Worm (Caenorhabditis elegans): Measurements from ENCODE around the gene pos-1.

DNA sequence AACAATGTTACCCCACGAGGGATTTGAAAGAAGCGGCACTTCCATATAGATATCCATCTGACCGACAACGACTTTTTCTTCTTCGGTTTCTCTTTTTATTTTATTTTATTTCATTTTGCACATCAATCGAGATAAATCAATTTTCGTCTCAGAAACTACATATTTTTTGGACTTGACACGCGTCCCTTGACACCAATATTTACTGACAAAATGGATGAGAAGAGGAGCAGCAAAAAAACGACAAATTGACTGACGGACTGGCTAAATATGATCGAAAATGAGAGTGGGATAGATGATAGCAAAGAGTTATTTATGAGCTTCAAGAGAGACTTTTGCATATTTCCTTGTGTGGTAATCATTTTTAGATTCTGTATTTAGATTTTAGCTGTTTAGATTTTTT lies 23.5 kb downstream of the pos-1 start:
- TF ChIP-seq snu-23 (GFP tag; optimal IDR thresholded peaks at IDR 0.05) (no peak), swsn-7 (tag; optimal IDR thresholded peaks at IDR 0.05) (no peak), egl-27 (tag; optimal IDR thresholded peaks at IDR 0.05) (no peak), unc-62 (GFP tag; optimal IDR thresholded peaks at IDR 0.05) (no peak), ces-1 (GFP tag; optimal IDR thresholded peaks at IDR 0.05) (no peak), ceh-90 (tag; optimal IDR thresholded peaks at IDR 0.05) (no peak), vab-15 (tag; optimal IDR thresholded peaks at IDR 0.05) (no peak), C34B4.2 (tag; optimal IDR thresholded peaks at IDR 0.05) (no peak), zag-1 (tag; optimal IDR thresholded peaks at IDR 0.05) (no peak), ets-5 (GFP tag; IDR thresholded peaks at IDR 0.05) (no peak), lin-13 (GFP tag; optimal IDR thresholded peaks at IDR 0.05) (no peak), ceh-8 (GFP tag; optimal IDR thresholded peaks at IDR 0.05) (no peak), lin-35 (GFP tag; optimal IDR thresholded peaks at IDR 0.05) (no peak), elt-2 (tag; optimal IDR thresholded peaks at IDR 0.05) (no peak)
